Fruit fly (Drosophila melanogaster) whole organism, adult: Measurements from ENCODE around the gene Taf1.

Source experiments
- CG11617 ChIP-seq: fragments of 200-800 bp; sonication (Bioruptor generic); optimal IDR thresholded peaks from 2 replicates; lab custom pipeline; 2017; ENCODE audit warnings: mild to moderate bottlenecking, missing biosample characterization, missing genetic modification reagents, missing genetic modification characterization
- CG12768 ChIP-seq: fragments of 200-800 bp; sonication (Bioruptor generic); optimal IDR thresholded peaks from 2 replicates; lab custom pipeline; 2017; ENCODE audit warnings: missing biosample characterization, missing genetic modification characterization, mild to moderate bottlenecking, moderate library complexity, missing genetic modification reagents
- CG14711 ChIP-seq: fragments of 200-800 bp; sonication (Bioruptor generic); optimal IDR thresholded peaks from 2 replicates; lab custom pipeline; 2018; ENCODE audit warnings: missing biosample characterization, mild to moderate bottlenecking, missing genetic modification characterization, moderate library complexity
- CG1620 ChIP-seq: fragments of 200-800 bp; sonication (Bioruptor generic); optimal IDR thresholded peaks from 2 replicates; lab custom pipeline; 2016; ENCODE audit warnings: missing biosample characterization, missing genetic modification characterization
- CG33017 ChIP-seq: fragments of 200-800 bp; sonication (Bioruptor generic); optimal IDR thresholded peaks from 2 replicates; lab custom pipeline; 2018; ENCODE audit warnings: missing biosample characterization, mild to moderate bottlenecking, missing genetic modification characterization, moderate library complexity
- CG5204 ChIP-seq: fragments of 200-800 bp; sonication (Bioruptor generic); optimal IDR thresholded peaks from 2 replicates; lab custom pipeline; 2016; ENCODE audit warnings: missing biosample characterization, missing genetic modification characterization
- CG7045 ChIP-seq: fragments of 200-800 bp; sonication (Bioruptor generic); optimal IDR thresholded peaks from 2 replicates; lab custom pipeline; 2017; ENCODE audit warnings: missing biosample characterization, mild to moderate bottlenecking, missing genetic modification characterization
- CG7101 ChIP-seq: fragments of 200-800 bp; sonication (Bioruptor generic); optimal IDR thresholded peaks from 2 replicates; lab custom pipeline; 2018; ENCODE audit warnings: missing biosample characterization, mild to moderate bottlenecking, missing genetic modification characterization, moderate library complexity
- Clk ChIP-seq: fragments of 200-800 bp; sonication (Bioruptor generic); optimal IDR thresholded peaks from 2 replicates; lab custom pipeline; 2017; ENCODE audit warnings: missing biosample characterization, missing genetic modification characterization
- Crg-1 ChIP-seq: fragments of 200-800 bp; sonication (Bioruptor generic); optimal IDR thresholded peaks from 2 replicates; lab custom pipeline; 2016; ENCODE audit warnings: missing biosample characterization, missing genetic modification characterization
- Hr96 ChIP-seq: fragments of 200-800 bp; sonication (Bioruptor generic); optimal IDR thresholded peaks from 2 replicates; lab custom pipeline; 2016; ENCODE audit warnings: missing biosample characterization, missing genetic modification characterization
- Mnt ChIP-seq: fragments of 200-800 bp; sonication (Bioruptor generic); optimal IDR thresholded peaks from 2 replicates; lab custom pipeline; 2016; ENCODE audit warnings: missing biosample characterization, mild to moderate bottlenecking, missing genetic modification characterization
- bab1 ChIP-seq: fragments of 200-800 bp; sonication (Bioruptor generic); optimal IDR thresholded peaks from 3 replicates; lab custom pipeline; 2019; ENCODE audit warnings: missing biosample characterization, mild to moderate bottlenecking, missing genetic modification characterization, moderate library complexity
- cic ChIP-seq: fragments of 200-800 bp; sonication (Bioruptor generic); optimal IDR thresholded peaks from 2 replicates; lab custom pipeline; 2017; ENCODE audit warnings: missing biosample characterization, mild to moderate bottlenecking, missing genetic modification characterization, moderate library complexity
- cnc ChIP-seq, 2 experiments: fragments of >200 bp; optimal IDR thresholded peaks; 2 replicates each; lab custom pipeline; 2017
- kay ChIP-seq: fragments of 200-800 bp; sonication (Bioruptor generic); peaks from one replicate; lab custom pipeline; 2016; ENCODE audit warnings: missing biosample characterization, missing genetic modification characterization, borderline replicate concordance
- ovo ChIP-seq: fragments of 200-800 bp; sonication (Bioruptor generic); optimal IDR thresholded peaks from 2 replicates; lab custom pipeline; 2016; ENCODE audit warnings: missing biosample characterization, missing genetic modification characterization
- pad ChIP-seq: fragments of 200-800 bp; sonication (Bioruptor generic); optimal IDR thresholded peaks from 3 replicates; lab custom pipeline; 2017; ENCODE audit warnings: missing biosample characterization, missing genetic modification characterization, mild to moderate bottlenecking, moderate library complexity, missing genetic modification reagents
- tj ChIP-seq: fragments of 200-800 bp; sonication (Bioruptor generic); optimal IDR thresholded peaks from 3 replicates; lab custom pipeline; 2017; ENCODE audit warnings: missing biosample characterization, mild to moderate bottlenecking, missing genetic modification characterization, moderate library complexity
- toe ChIP-seq: fragments of 200-800 bp; sonication (Bioruptor generic); optimal IDR thresholded peaks from 2 replicates; lab custom pipeline; 2016; ENCODE audit warnings: missing biosample characterization, missing genetic modification characterization

Taf1 gene

dm6 chr3R:6663289-6663666, 16.6 kb downstream of the Taf1 start:
- TF ChIP-seq CG33017 (tag; lab: Kevin White, UChicago) (no peak), tj (GFP tag; lab: Kevin White, UChicago) (no peak), cic (GFP tag; lab: Kevin White, UChicago) (no peak), CG5204 (GFP tag; lab: Kevin White, UChicago) (no peak), CG11617 (no peak), bab1 (GFP tag; lab: Kevin White, UChicago) (no peak), CG7101 (tag; lab: Kevin White, UChicago) (no peak), cnc (optimal IDR thresholded peaks at IDR 0.05; lab: Kevin White, UChicago) (no peak), Mnt (GFP tag; lab: Kevin White, UChicago) (no peak), CG1620 (no peak), ovo (GFP tag; lab: Kevin White, UChicago) (no peak), toe (GFP tag; lab: Kevin White, UChicago) (no peak), pad (GFP tag; lab: Kevin White, UChicago) (no peak), CG12768 (no peak), Crg-1 (GFP tag; lab: Kevin White, UChicago) (no peak), Clk (GFP tag; lab: Kevin White, UChicago) (no peak)

dm6 chr3R:6664371-6665116, 17.9 kb downstream of the Taf1 start:
- TF ChIP-seq bab1 (GFP tag; lab: Kevin White, UChicago) (no peak), Hr96 (no peak), cnc (optimal IDR thresholded peaks at IDR 0.05; lab: Kevin White, UChicago) (no peak), ovo (GFP tag; lab: Kevin White, UChicago) (no peak), CG11617 (no peak), toe (GFP tag; lab: Kevin White, UChicago) (no peak), cic (GFP tag; lab: Kevin White, UChicago) (no peak), CG7101 (tag; lab: Kevin White, UChicago) (no peak), kay (no peak), CG1620 (no peak), Crg-1 (GFP tag; lab: Kevin White, UChicago) (no peak), Clk (GFP tag; lab: Kevin White, UChicago) (no peak), pad (GFP tag; lab: Kevin White, UChicago) (no peak), CG33017 (tag; lab: Kevin White, UChicago) (no peak), tj (GFP tag; lab: Kevin White, UChicago) (no peak), CG7045 (GFP tag; lab: Kevin White, UChicago) (no peak)

dm6 chr3R:6665117-6665654, 18.5 kb downstream of the Taf1 start:
- TF ChIP-seq toe (GFP tag; lab: Kevin White, UChicago) (no peak), CG11617 (no peak), CG33017 (tag; lab: Kevin White, UChicago) (no peak), cnc (optimal IDR thresholded peaks at IDR 0.05; lab: Kevin White, UChicago) (no peak), cic (GFP tag; lab: Kevin White, UChicago) (no peak), tj (GFP tag; lab: Kevin White, UChicago) (no peak), bab1 (GFP tag; lab: Kevin White, UChicago) (no peak), CG1620 (no peak), CG12768 (no peak), CG14711 (tag; lab: Kevin White, UChicago) (no peak), kay (no peak), ovo (GFP tag; lab: Kevin White, UChicago) (no peak), CG7101 (tag; lab: Kevin White, UChicago) (no peak), CG5204 (GFP tag; lab: Kevin White, UChicago) (no peak), Mnt (GFP tag; lab: Kevin White, UChicago) (no peak), Hr96 (no peak), Crg-1 (GFP tag; lab: Kevin White, UChicago) (no peak), Clk (GFP tag; lab: Kevin White, UChicago) (no peak), CG7045 (GFP tag; lab: Kevin White, UChicago) (no peak)

DNA sequence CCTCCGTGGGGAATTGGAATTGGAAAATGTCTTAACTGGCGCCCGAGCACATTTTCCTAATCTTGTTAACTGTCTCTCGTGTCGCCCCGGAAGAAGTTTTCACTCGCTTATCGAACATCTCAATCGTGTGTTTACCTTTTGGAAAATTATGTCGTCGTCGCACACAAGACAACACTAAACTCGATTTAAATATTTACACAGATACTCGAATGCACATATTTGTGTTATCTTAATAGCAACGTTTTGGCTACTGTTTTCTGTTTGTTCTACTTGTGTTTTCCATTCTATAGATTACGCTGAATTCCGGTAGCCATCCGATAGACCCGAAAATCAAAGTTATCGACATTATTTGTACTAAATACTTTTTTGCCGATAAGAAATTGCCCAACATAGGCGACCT, 20.6 kb downstream of the Taf1 start:
- TF ChIP-seq bab1 (GFP tag; lab: Kevin White, UChicago), result no peak
- TF ChIP-seq Clk (GFP tag; lab: Kevin White, UChicago), result no peak
- no peak for TF ChIP-seq Hr96
- TF ChIP-seq pad (GFP tag; lab: Kevin White, UChicago), result no peak
- no peak for TF ChIP-seq CG12768
- no peak for TF ChIP-seq Crg-1 (GFP tag; lab: Kevin White, UChicago)
- TF ChIP-seq CG7045 (GFP tag; lab: Kevin White, UChicago), result no peak
- no peak for TF ChIP-seq CG1620
- TF ChIP-seq CG5204 (GFP tag; lab: Kevin White, UChicago), result no peak
- no peak for TF ChIP-seq CG7101 (tag; lab: Kevin White, UChicago)
- no peak for TF ChIP-seq Mnt (GFP tag; lab: Kevin White, UChicago)
- TF ChIP-seq kay, result no peak
- TF ChIP-seq CG14711 (tag; lab: Kevin White, UChicago), result no peak
- TF ChIP-seq CG11617, result no peak
- no peak for TF ChIP-seq toe (GFP tag; lab: Kevin White, UChicago)
- no peak for TF ChIP-seq ovo (GFP tag; lab: Kevin White, UChicago)
- no peak for TF ChIP-seq CG33017 (tag; lab: Kevin White, UChicago)
- TF ChIP-seq tj (GFP tag; lab: Kevin White, UChicago), result no peak
- TF ChIP-seq cnc (optimal IDR thresholded peaks at IDR 0.05; lab: Kevin White, UChicago), result no peak
- TF ChIP-seq cic (GFP tag; lab: Kevin White, UChicago), result no peak

dm6 chr3R:6668234-6668633, 21.5 kb downstream of the Taf1 start:
- TF ChIP-seq cnc (optimal IDR thresholded peaks at IDR 0.05; lab: Kevin White, UChicago), result no peak
